Worm (Caenorhabditis elegans): ENCODE results near the gene F49C12.3.

The F49C12.3 gene

ce11 chrIV:9321039-9321851 lies 21.0 kb downstream of the F49C12.3 start, which contains the start of the genes F49C12.12 and vha-17:
Gene F49C12.12 (minus strand): TSS chrIV:9321089.
Gene vha-17 (plus strand): TSS chrIV:9321801.
- TF ChIP-seq madf-6 (GFP tag; IDR thresholded peaks at IDR 0.05): no peak
- TF ChIP-seq lin-26 (GFP tag; IDR thresholded peaks at IDR 0.05): no peak
- TF ChIP-seq ZK185.1 (tag; optimal IDR thresholded peaks at IDR 0.05; ENCODE audit: poor library complexity, severe bottlenecking): no peak
- TF ChIP-seq B0035.1 (tag; optimal IDR thresholded peaks at IDR 0.05): no peak
- no peak for TF ChIP-seq F10E7.11 (tag; optimal IDR thresholded peaks at IDR 0.05)
- TF ChIP-seq akir-1 (GFP tag; optimal IDR thresholded peaks at IDR 0.05): no peak
- no peak for TF ChIP-seq lin-40 (tag; optimal IDR thresholded peaks at IDR 0.05)
- peak; percentile 0 for TF ChIP-seq lsl-1 (GFP tag; optimal IDR thresholded peaks at IDR 0.05)
- TF ChIP-seq hlh-26 (GFP tag; conservative IDR thresholded peaks at IDR 0.05): no peak
- TF ChIP-seq him-1 (tag; optimal IDR thresholded peaks at IDR 0.05): peak; percentile 33
- no peak for TF ChIP-seq let-526 (GFP tag; IDR thresholded peaks at IDR 0.05)
- no peak for TF ChIP-seq nhr-90 (tag; optimal IDR thresholded peaks at IDR 0.05)
- no peak for TF ChIP-seq efl-1 (GFP tag; optimal IDR thresholded peaks at IDR 0.05)
- no peak for TF ChIP-seq ztf-26 (tag; optimal IDR thresholded peaks at IDR 0.05)
- TF ChIP-seq madf-8 (GFP tag; conservative IDR thresholded peaks at IDR 0.05): no peak
- no peak for TF ChIP-seq egl-44 (GFP tag; IDR thresholded peaks at IDR 0.05)
- TF ChIP-seq F52B5.7 (tag; optimal IDR thresholded peaks at IDR 0.05): no peak
- peak; percentile 13 for TF ChIP-seq ztf-18 (tag; optimal IDR thresholded peaks at IDR 0.05)
- no peak for TF ChIP-seq F39B2.1 (GFP tag; IDR thresholded peaks at IDR 0.05)
- no peak for TF ChIP-seq atf-7 (tag; optimal IDR thresholded peaks at IDR 0.05)
- no peak for TF ChIP-seq unc-62 (GFP tag; optimal IDR thresholded peaks at IDR 0.05)
- no peak for TF ChIP-seq F37B4.10 (GFP tag; IDR thresholded peaks at IDR 0.05)
- TF ChIP-seq mcd-1 (GFP tag; IDR thresholded peaks at IDR 0.05): 0 out of 2 replicates have a peak, but pooled peaks have one; percentile 32
- TF ChIP-seq cebp-1 (GFP tag; IDR thresholded peaks at IDR 0.05): peak; percentile 82
- TF ChIP-seq cebp-1 (tag; optimal IDR thresholded peaks at IDR 0.05): peak; percentile 98
- TF ChIP-seq lin-54 (GFP tag; optimal IDR thresholded peaks at IDR 0.05): peak; percentile 25
- no peak for TF ChIP-seq ztf-28 (GFP tag; IDR thresholded peaks at IDR 0.05)
- no peak for TF ChIP-seq gei-17 (GFP tag; optimal IDR thresholded peaks at IDR 0.05)
- peak; percentile 8 for TF ChIP-seq madf-10 (tag; optimal IDR thresholded peaks at IDR 0.05)
- TF ChIP-seq attf-5 (GFP tag; optimal IDR thresholded peaks at IDR 0.05): peak; percentile 82
- no peak for TF ChIP-seq athp-1 (tag; optimal IDR thresholded peaks at IDR 0.05)
- TF ChIP-seq F57A8.1 (GFP tag; optimal IDR thresholded peaks at IDR 0.05): no peak
- peak; percentile 82 for TF ChIP-seq nhr-80 (tag; optimal IDR thresholded peaks at IDR 0.05)
- TF ChIP-seq die-1 (tag; optimal IDR thresholded peaks at IDR 0.05): no peak
- 0 out of 2 replicates have a peak, but pooled peaks have one; percentile 28 for TF ChIP-seq ekl-4 (GFP tag; IDR thresholded peaks at IDR 0.05)
- TF ChIP-seq ceh-91 (GFP tag; IDR thresholded peaks at IDR 0.05): no peak
- no peak for TF ChIP-seq dpl-1 (GFP tag; optimal IDR thresholded peaks at IDR 0.05)
- peak; percentile 49; the same call in 1 of the 2 replicates for TF ChIP-seq dox-1 (GFP tag; IDR thresholded peaks at IDR 0.05)

- peak; percentile 69 for TF ChIP-seq ceh-79 (tag; optimal IDR thresholded peaks at IDR 0.05)
- no peak for TF ChIP-seq somi-1 (GFP tag; optimal IDR thresholded peaks at IDR 0.05)
- TF ChIP-seq lin-40 (tag; optimal IDR thresholded peaks at IDR 0.05): peak; percentile 31
- TF ChIP-seq chd-7 (tag; optimal IDR thresholded peaks at IDR 0.05): peak; percentile 13
- TF ChIP-seq hmg-1.2 (GFP tag; IDR thresholded peaks at IDR 0.05): peak; percentile 29; the same call in 1 of the 2 replicates
- TF ChIP-seq tbp1 (GFP tag; optimal IDR thresholded peaks at IDR 0.05): no peak
- TF ChIP-seq efl-1 (GFP tag; optimal IDR thresholded peaks at IDR 0.05): peak; percentile 18
- TF ChIP-seq bed-1 (GFP tag; IDR thresholded peaks at IDR 0.05): no peak
- TF ChIP-seq D2030.7 (GFP tag; IDR thresholded peaks at IDR 0.05): no peak
- no peak for TF ChIP-seq rcor-1 (GFP tag; IDR thresholded peaks at IDR 0.05)
- peak; percentile 32 for TF ChIP-seq repo-1 (tag; optimal IDR thresholded peaks at IDR 0.05)
- no peak for TF ChIP-seq dpl-1 (GFP tag; optimal IDR thresholded peaks at IDR 0.05)
- TF ChIP-seq unc-62 (GFP tag; optimal IDR thresholded peaks at IDR 0.05): no peak
- TF ChIP-seq ekl-4 (GFP tag; IDR thresholded peaks at IDR 0.05): peak; percentile 72
- TF ChIP-seq atf-7 (tag; optimal IDR thresholded peaks at IDR 0.05): no peak
- no peak for TF ChIP-seq F10E7.11 (tag; optimal IDR thresholded peaks at IDR 0.05)
- no peak for TF ChIP-seq akir-1 (GFP tag; optimal IDR thresholded peaks at IDR 0.05)
- no peak for TF ChIP-seq Y56A3A.18 (GFP tag; IDR thresholded peaks at IDR 0.05)
- no peak for TF ChIP-seq nhr-80 (tag; optimal IDR thresholded peaks at IDR 0.05)
These were observed 22.3 kb downstream of the F49C12.3 start for ce11 chrIV:9322489-9322888.
